Worm (Caenorhabditis elegans): ENCODE results near the gene K09E2.1.

ce11 chrX:8714845-8715244 is 33.1 kb downstream of the K09E2.1 start:
- no peak for TF ChIP-seq med-1 (GFP tag; optimal IDR thresholded peaks at IDR 0.05; ENCODE audit: insufficient read depth)
- no peak for TF ChIP-seq flt-1 (GFP tag; IDR thresholded peaks at IDR 0.05)

Measured in whole organism, midembryonic.